Worm (Caenorhabditis elegans): ENCODE results near the gene let-756.

DNA sequence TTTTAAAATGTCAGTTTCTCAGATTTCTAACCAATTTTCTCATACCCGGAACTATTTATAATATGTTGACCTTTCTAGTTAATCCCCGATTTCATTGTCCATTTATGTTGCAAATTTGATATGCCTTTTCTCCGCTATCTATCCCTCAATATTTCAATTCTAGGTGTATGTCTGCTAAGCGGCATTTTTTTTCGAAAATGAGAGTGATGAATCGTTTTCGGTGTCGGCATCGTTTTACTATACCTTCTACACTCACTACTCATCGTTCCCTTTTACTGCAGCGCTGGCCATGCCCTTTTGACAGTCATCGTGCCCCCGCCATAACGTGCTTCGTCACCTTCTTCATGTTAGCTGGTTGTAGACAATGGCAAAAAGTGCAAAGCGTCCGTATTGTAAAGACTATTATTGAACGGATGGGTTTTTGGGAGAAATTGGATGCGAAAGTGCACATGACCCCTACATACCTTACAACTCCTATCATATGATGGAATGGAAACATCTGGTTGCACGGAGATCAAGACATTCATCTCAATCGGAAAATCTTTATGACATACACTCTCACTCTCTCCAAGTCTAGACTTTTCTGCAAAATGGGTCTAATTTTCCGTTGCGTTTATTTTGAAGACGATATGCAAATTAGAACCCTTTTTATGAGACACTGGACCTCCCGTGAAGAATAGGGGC, 47.6 kb upstream of the let-756 start:
- TF ChIP-seq ztf-11 (tag; optimal IDR thresholded peaks at IDR 0.05) (no peak), mls-2 (tag; optimal IDR thresholded peaks at IDR 0.05) (no peak), sptf-1 (tag; optimal IDR thresholded peaks at IDR 0.05) (no peak)
